Worm (Caenorhabditis elegans): ENCODE measurements around the gene K07F5.7.

- no peak for TF ChIP-seq pha-4 (tag; optimal IDR thresholded peaks at IDR 0.05)
- TF ChIP-seq unc-55 (GFP tag; optimal IDR thresholded peaks at IDR 0.05) = no peak
- no peak for TF ChIP-seq che-1 (tag; optimal IDR thresholded peaks at IDR 0.05)
- no peak for TF ChIP-seq dve-1 (tag; optimal IDR thresholded peaks at IDR 0.05)
Measured at ce11 chrIV:9836317-9836716, 11.7 kb downstream of the K07F5.7 start, which contains the start of gene msp-81.

Measured in whole organism, late embryonic.